Fruit fly (Drosophila melanogaster): ENCODE data around the gene Msp300.

DNA sequence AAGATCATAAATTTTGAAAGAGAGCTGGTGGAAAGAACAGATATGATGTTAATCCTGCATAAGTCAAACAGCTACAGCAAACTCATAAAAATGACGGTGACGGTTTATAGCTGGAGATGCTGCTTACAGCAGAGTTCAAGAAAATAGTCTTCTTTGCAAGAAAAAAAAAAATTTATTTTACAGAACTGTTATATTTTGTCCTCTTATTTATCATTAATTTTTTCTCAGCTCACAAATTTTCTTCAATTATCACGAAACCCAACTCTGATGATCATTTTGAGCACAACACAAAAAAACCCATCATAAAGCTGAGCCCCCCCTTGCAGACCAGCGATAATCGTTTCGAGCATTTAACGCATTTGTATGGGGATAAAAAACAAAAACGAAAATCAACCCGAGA lies 130.8 kb downstream of the Msp300 start:
- peak; percentile 28 for TF ChIP-seq Snoo (tag; optimal IDR thresholded peaks at IDR 0.05)
- peak; percentile 5 for TF ChIP-seq CG15710 (tag; optimal IDR thresholded peaks at IDR 0.05)
- no peak for TF ChIP-seq CG10348 (GFP tag; IDR thresholded peaks at IDR 0.05)
